Worm (Caenorhabditis elegans) whole organism, young adult: Measurements from ENCODE around the gene C15H9.2.

Experiments
- B0035.1 ChIP-seq: sonication (generic microtip); optimal IDR thresholded peaks from 2 replicates; lab custom pipeline; 2016; ENCODE audit warnings: missing genetic modification characterization, mild to moderate bottlenecking, missing compliant biosample characterization, missing genotype, missing genetic modification reagents
- ceh-40 ChIP-seq: fragments of 200-800 bp; sonication (Bioruptor generic); IDR thresholded peaks from 2 replicates; pipeline ENCODE4 v1.3.6; 2022; ENCODE audit warnings: missing genetic modification characterization, missing compliant biosample characterization
- madf-6 ChIP-seq: fragments of 200-800 bp; sonication (Bioruptor generic); IDR thresholded peaks from 2 replicates; pipeline ENCODE4 v1.3.6; 2022; ENCODE audit warnings: missing genetic modification reagents, missing genetic modification characterization, missing compliant biosample characterization
- unc-62 ChIP-seq: fragments of 150-350 bp; optimal IDR thresholded peaks from 2 replicates; lab custom pipeline; 2014; ENCODE audit warnings: missing biosample characterization, missing genetic modification reagents, missing genetic modification characterization

DNA sequence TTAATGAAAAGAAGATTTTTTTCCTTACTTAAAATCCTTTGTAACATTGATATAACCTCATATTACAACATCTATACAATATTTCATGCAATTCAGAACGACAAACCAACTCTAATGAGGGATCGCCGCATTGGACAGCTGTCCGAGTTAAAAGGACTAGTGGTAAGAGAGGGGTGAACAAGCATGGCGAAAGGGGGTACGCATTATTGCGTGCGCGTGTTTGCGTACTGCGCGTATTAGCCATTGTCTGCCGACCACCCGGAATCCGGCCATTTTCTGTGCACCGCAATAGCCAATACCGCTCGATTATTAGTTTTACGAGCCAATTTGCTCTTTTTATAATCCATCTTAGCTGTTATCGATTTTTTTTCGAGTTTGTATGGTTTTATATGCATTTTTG lies 20.8 kb upstream of the C15H9.2 start, which contains the start of gene C15H9.4:
- TF ChIP-seq madf-6 (GFP tag; lab: Robert Waterston, UW) (no peak), ceh-40 (GFP tag; lab: Robert Waterston, UW) (no peak), B0035.1 (tag; lab: Kevin White, UChicago) (no peak), unc-62 (GFP tag; lab: Kevin White, UChicago) (no peak)
